Worm (Caenorhabditis elegans): ENCODE data around the gene hlh-3.
A peak's percentile ranks its signal among the peaks of the same experiment; 100 is the strongest.

The hlh-3 gene

ce11 chrII:9060332-9060840 lies 26.0 kb upstream of the hlh-3 start (continued):
- TF ChIP-seq snpc-1.1 (tag; optimal IDR thresholded peaks at IDR 0.05; ENCODE audit: insufficient read depth) (no peak), sptf-2 (GFP tag; optimal IDR thresholded peaks at IDR 0.05) (no peak), die-1 (tag; optimal IDR thresholded peaks at IDR 0.05) (peak; percentile 29), K11D2.4 (GFP tag; IDR thresholded peaks at IDR 0.05) (peak; percentile 85), F39B2.1 (GFP tag; IDR thresholded peaks at IDR 0.05) (no peak), unc-130 (GFP tag; optimal IDR thresholded peaks at IDR 0.05) (no peak), dpff-1 (tag; optimal IDR thresholded peaks at IDR 0.05) (peak; percentile 9), atf-7 (tag; optimal IDR thresholded peaks at IDR 0.05) (peak; percentile 77), dpl-1 (GFP tag; optimal IDR thresholded peaks at IDR 0.05) (no peak), lin-40 (tag; optimal IDR thresholded peaks at IDR 0.05) (peak; percentile 83), F37B4.10 (GFP tag; IDR thresholded peaks at IDR 0.05) (no peak), Y95B8A.8 (GFP tag; IDR thresholded peaks at IDR 0.05) (peak; percentile 59; the same call in 1 of the 2 replicates), F55B11.4 (tag; optimal IDR thresholded peaks at IDR 0.05; ENCODE audit: borderline replicate concordance, insufficient read depth) (no peak), lsl-1 (GFP tag; optimal IDR thresholded peaks at IDR 0.05) (no peak), C06A6.2 (GFP tag; conservative IDR thresholded peaks at IDR 0.05) (peak; percentile 57; the same call in 1 of the 2 replicates), C17E4.6 (GFP tag; IDR thresholded peaks at IDR 0.05) (0 out of 2 replicates have a peak, but pooled peaks have one; percentile 32), F49E8.2 (tag; optimal IDR thresholded peaks at IDR 0.05; ENCODE audit: insufficient read depth) (no peak), egl-44 (GFP tag; IDR thresholded peaks at IDR 0.05) (0 out of 2 replicates have a peak, but pooled peaks have one; percentile 45), F57C9.4 (tag; optimal IDR thresholded peaks at IDR 0.05) (no peak), akir-1 (GFP tag; optimal IDR thresholded peaks at IDR 0.05) (peak; percentile 5), F52B5.7 (tag; optimal IDR thresholded peaks at IDR 0.05) (no peak), athp-1 (tag; optimal IDR thresholded peaks at IDR 0.05) (peak; percentile 9), aptf-2 (GFP tag; conservative IDR thresholded peaks at IDR 0.05) (no peak), lag-1 (GFP tag; IDR thresholded peaks at IDR 0.05) (no peak), F10E7.11 (tag; optimal IDR thresholded peaks at IDR 0.05) (peak; percentile 27), zim-3 (tag; optimal IDR thresholded peaks at IDR 0.05) (no peak), nhr-179 (tag; optimal IDR thresholded peaks at IDR 0.05) (no peak), pha-4 (tag; optimal IDR thresholded peaks at IDR 0.05) (no peak), ztf-3 (GFP tag; optimal IDR thresholded peaks at IDR 0.05) (no peak), dox-1 (GFP tag; IDR thresholded peaks at IDR 0.05) (peak; percentile 89), snpc-3.4 (tag; optimal IDR thresholded peaks at IDR 0.05) (no peak), ceh-91 (GFP tag; IDR thresholded peaks at IDR 0.05) (peak; percentile 25; the same call in 1 of the 2 replicates), F57A8.1 (GFP tag; optimal IDR thresholded peaks at IDR 0.05) (peak; percentile 14), ztf-18 (tag; optimal IDR thresholded peaks at IDR 0.05) (peak; percentile 54), attf-5 (GFP tag; optimal IDR thresholded peaks at IDR 0.05) (peak; percentile 92), him-1 (tag; optimal IDR thresholded peaks at IDR 0.05) (no peak), hmg-1.2 (GFP tag; IDR thresholded peaks at IDR 0.05) (peak; percentile 72), mcd-1 (GFP tag; IDR thresholded peaks at IDR 0.05) (peak; percentile 83), ccch-3 (GFP tag; optimal IDR thresholded peaks at IDR 0.05) (no peak), ztf-25 (GFP tag; IDR thresholded peaks at IDR 0.05) (no peak)
